Worm (Caenorhabditis elegans) whole organism, L1 larva: Measurements from ENCODE around the gene M117.4.

Source experiments
- C04F5.9 ChIP-seq: sonication (generic microtip); optimal IDR thresholded peaks from 2 replicates; lab custom pipeline; 2016; ENCODE audit warnings: missing genetic modification characterization, missing compliant biosample characterization
- C16A3.4 ChIP-seq: fragments of 150-350 bp; optimal IDR thresholded peaks from 2 replicates; lab custom pipeline; 2014; ENCODE audit warnings: missing biosample characterization, missing genetic modification characterization
- C34B4.2 ChIP-seq: sonication (generic microtip); optimal IDR thresholded peaks from 2 replicates; lab custom pipeline; 2017; ENCODE audit warnings: mild to moderate bottlenecking, missing genetic modification characterization, missing compliant biosample characterization
- Y116A8C.19 ChIP-seq: sonication (generic microtip); optimal IDR thresholded peaks from 2 replicates; lab custom pipeline; 2016; ENCODE audit warnings: missing compliant biosample characterization, missing genetic modification characterization, borderline replicate concordance
- aha-1 ChIP-seq: fragments of 150-350 bp; optimal IDR thresholded peaks from 2 replicates; lab custom pipeline; 2014; ENCODE audit warnings: missing biosample characterization, missing genetic modification characterization
- aly-2 ChIP-seq: fragments of 150-350 bp; optimal IDR thresholded peaks from 2 replicates; lab custom pipeline; 2014; ENCODE audit warnings: missing biosample characterization, missing genetic modification characterization
- ama-1 ChIP-seq: fragments of 150-350 bp; optimal IDR thresholded peaks from 2 replicates; lab custom pipeline; 2014
- blmp-1 ChIP-seq: fragments of 150-350 bp; optimal IDR thresholded peaks from 2 replicates; lab custom pipeline; 2014; ENCODE audit warnings: missing biosample characterization, missing genetic modification characterization
- ceh-8 ChIP-seq: fragments of 200-800 bp; sonication (Bioruptor generic); optimal IDR thresholded peaks from 2 replicates; lab custom pipeline; 2018; ENCODE audit warnings: mild to moderate bottlenecking, missing genetic modification characterization, moderate library complexity, missing compliant biosample characterization
- ceh-82 ChIP-seq, 3 experiments: fragments of 150-350 bp in 1 of 3; sonication (generic microtip) in 2 of 3; optimal IDR thresholded peaks; 2 replicates each; lab custom pipeline; 2014 to 2017; ENCODE audit warnings: missing biosample characterization in 3 of 3, missing genetic modification characterization in 3 of 3
- ceh-88 ChIP-seq: fragments of 200-800 bp; sonication (Bioruptor generic); IDR thresholded peaks from 2 replicates; pipeline ENCODE4 v1.3.6; 2022; ENCODE audit warnings: missing genetic modification characterization, missing compliant biosample characterization
- ces-1 ChIP-seq: fragments of 150-350 bp; optimal IDR thresholded peaks from 2 replicates; lab custom pipeline; 2014; ENCODE audit warnings: missing biosample characterization, missing genetic modification reagents, missing genetic modification characterization
- dpl-1 ChIP-seq, 3 experiments: fragments of 150-350 bp in 2 of 3; sonication (generic microtip) in 1 of 3; optimal IDR thresholded peaks; 2 replicates each; lab custom pipeline; 2014 to 2017; ENCODE audit warnings: missing biosample characterization in 3 of 3, missing genetic modification characterization in 3 of 3, missing genetic modification reagents in 3 of 3
- dsc-1 ChIP-seq: sonication (generic microtip); optimal IDR thresholded peaks from 2 replicates; lab custom pipeline; 2016; ENCODE audit warnings: mild to moderate bottlenecking, missing genetic modification characterization, missing compliant biosample characterization
- efl-1 ChIP-seq, 4 experiments: fragments of 150-350 bp; optimal IDR thresholded peaks in 3 of 4; peaks in 1 of 4; 1 replicate in 1 of 4; 2 replicates in 3 of 4; lab custom pipeline; 2014; ENCODE audit warnings: missing biosample characterization in 2 of 4, missing genetic modification characterization in 2 of 4, missing genetic modification reagents in 2 of 4
- egl-13 ChIP-seq: sonication (generic microtip); optimal IDR thresholded peaks from 2 replicates; lab custom pipeline; 2016; ENCODE audit warnings: missing genotype, missing genetic modification reagents, missing genetic modification characterization, missing compliant biosample characterization
- egl-27 ChIP-seq, 2 experiments: fragments of 150-350 bp in 1 of 2; sonication (generic microtip); optimal IDR thresholded peaks; 3 replicates each; lab custom pipeline; 2017 to 2018; ENCODE audit warnings: missing biosample characterization in 2 of 2, missing genetic modification characterization in 2 of 2, missing genetic modification reagents in 2 of 2
- elt-3 ChIP-seq, 6 experiments: fragments of 150-350 bp in 1 of 6; sonication (generic microtip); optimal IDR thresholded peaks; 2 replicates each; lab custom pipeline; 2017 to 2018; ENCODE audit warnings: missing biosample characterization in 6 of 6, missing genetic modification characterization in 6 of 6, inconsistent platforms in 1 of 6
- ets-5 ChIP-seq: fragments of 200-800 bp; sonication (Bioruptor generic); IDR thresholded peaks from 2 replicates; pipeline ENCODE4 v1.3.6; 2022; ENCODE audit warnings: missing genetic modification characterization, missing compliant biosample characterization
- fkh-10 ChIP-seq: sonication (generic microtip); optimal IDR thresholded peaks from 2 replicates; lab custom pipeline; 2017; ENCODE audit warnings: missing biosample characterization, missing genetic modification reagents, missing genetic modification characterization
- fkh-8 ChIP-seq: sonication (generic microtip); optimal IDR thresholded peaks from 2 replicates; lab custom pipeline; 2016; ENCODE audit warnings: mild to moderate bottlenecking, missing genetic modification characterization, missing compliant biosample characterization
- fos-1 ChIP-seq: fragments of 150-350 bp; optimal IDR thresholded peaks from 2 replicates; lab custom pipeline; 2014; ENCODE audit warnings: missing biosample characterization, missing genetic modification characterization
- hlh-17 ChIP-seq: fragments of 200-800 bp; sonication (Bioruptor generic); optimal IDR thresholded peaks from 2 replicates; lab custom pipeline; 2018; ENCODE audit warnings: missing genetic modification characterization, mild to moderate bottlenecking, missing compliant biosample characterization, moderate library complexity, borderline replicate concordance
- irx-1 ChIP-seq: sonication (generic microtip); optimal IDR thresholded peaks from 2 replicates; lab custom pipeline; 2016; ENCODE audit warnings: missing genetic modification characterization, missing compliant biosample characterization
- isw-1 ChIP-seq: fragments of 200-800 bp; sonication (Bioruptor generic); IDR thresholded peaks from 2 replicates; pipeline ENCODE4 v1.3.6; 2022; ENCODE audit warnings: missing genetic modification characterization, missing compliant biosample characterization
- lin-13 ChIP-seq: fragments of 150-350 bp; optimal IDR thresholded peaks from 2 replicates; lab custom pipeline; 2014; ENCODE audit warnings: missing biosample characterization, missing genetic modification reagents, missing genetic modification characterization
- lin-14 ChIP-seq: fragments of 200-800 bp; sonication (Bioruptor generic); optimal IDR thresholded peaks from 2 replicates; lab custom pipeline; 2018; ENCODE audit warnings: mild to moderate bottlenecking, missing genetic modification characterization, moderate library complexity, missing compliant biosample characterization
- lin-35 ChIP-seq, 2 experiments: fragments of 150-350 bp; optimal IDR thresholded peaks; 2 replicates each; lab custom pipeline; 2014; ENCODE audit warnings: missing biosample characterization in 2 of 2, missing genetic modification characterization in 2 of 2, missing genetic modification reagents in 2 of 2
- lin-39 ChIP-seq: fragments of 150-350 bp; optimal IDR thresholded peaks from 2 replicates; lab custom pipeline; 2014; ENCODE audit warnings: missing biosample characterization, missing genetic modification reagents, missing genetic modification characterization
- lir-3 ChIP-seq: sonication (generic microtip); optimal IDR thresholded peaks from 2 replicates; lab custom pipeline; 2016; ENCODE audit warnings: mild to moderate bottlenecking, missing genetic modification characterization, moderate library complexity, missing compliant biosample characterization; ENCODE audit not compliant: poor library complexity
- lsy-2 ChIP-seq, 2 experiments: fragments of 150-350 bp; optimal IDR thresholded peaks; 2 replicates each; lab custom pipeline; 2014; ENCODE audit warnings: missing biosample characterization in 2 of 2, missing genetic modification characterization in 2 of 2
- mdl-1 ChIP-seq, 2 experiments: fragments of 150-350 bp; optimal IDR thresholded peaks; 2 replicates each; lab custom pipeline; 2014 to 2017; ENCODE audit warnings: missing biosample characterization in 2 of 2, missing genetic modification characterization in 2 of 2, inconsistent platforms in 1 of 2
- mep-1 ChIP-seq: fragments of 150-350 bp; optimal IDR thresholded peaks from 2 replicates; lab custom pipeline; 2014; ENCODE audit warnings: missing biosample characterization, missing genetic modification characterization
- nhr-11 ChIP-seq: fragments of 150-350 bp; optimal IDR thresholded peaks from 2 replicates; lab custom pipeline; 2014; ENCODE audit warnings: missing biosample characterization, missing genetic modification characterization
- nhr-19 ChIP-seq: fragments of 200-800 bp; sonication (Bioruptor generic); conservative IDR thresholded peaks from 2 replicates; pipeline ENCODE4 v1.3.6; 2022; ENCODE audit warnings: missing genetic modification characterization, missing compliant biosample characterization
- nhr-20 ChIP-seq: sonication (generic microtip); optimal IDR thresholded peaks from 2 replicates; lab custom pipeline; 2016; ENCODE audit warnings: mild to moderate bottlenecking, missing genetic modification characterization, missing compliant biosample characterization
- nhr-47 ChIP-seq: sonication (generic microtip); optimal IDR thresholded peaks from 2 replicates; lab custom pipeline; 2016; ENCODE audit warnings: mild to moderate bottlenecking, missing genetic modification characterization, moderate library complexity, missing compliant biosample characterization
- nhr-71 ChIP-seq: sonication (generic microtip); optimal IDR thresholded peaks from 2 replicates; lab custom pipeline; 2016; ENCODE audit warnings: mild to moderate bottlenecking, missing genetic modification characterization, moderate library complexity, missing compliant biosample characterization
- nhr-76 ChIP-seq: sonication (generic microtip); optimal IDR thresholded peaks from 2 replicates; lab custom pipeline; 2017; ENCODE audit warnings: missing biosample characterization, missing genetic modification characterization
- nhr-77 ChIP-seq: fragments of 150-350 bp; optimal IDR thresholded peaks from 2 replicates; lab custom pipeline; 2014; ENCODE audit warnings: missing biosample characterization, missing genetic modification characterization
- nhr-85 ChIP-seq: sonication (generic microtip); peaks from one replicate; lab custom pipeline; 2016; ENCODE audit warnings: missing genetic modification characterization, inconsistent platforms, missing compliant biosample characterization
- pqm-1 ChIP-seq: sonication (generic microtip); optimal IDR thresholded peaks from 3 replicates; lab custom pipeline; 2017; ENCODE audit warnings: missing biosample characterization, missing genetic modification characterization
- rnt-1 ChIP-seq: sonication (generic microtip); optimal IDR thresholded peaks from 2 replicates; lab custom pipeline; 2016; ENCODE audit warnings: mild to moderate bottlenecking, missing genetic modification characterization, moderate library complexity, missing compliant biosample characterization
- snpc-4 ChIP-seq: fragments of 150-350 bp; optimal IDR thresholded peaks from 2 replicates; lab custom pipeline; 2014; ENCODE audit warnings: missing biosample characterization, missing genetic modification characterization
- snu-23 ChIP-seq: sonication (generic microtip); optimal IDR thresholded peaks from 2 replicates; lab custom pipeline; 2016; ENCODE audit warnings: missing genetic modification characterization, missing compliant biosample characterization
- sox-4 ChIP-seq: sonication (generic microtip); optimal IDR thresholded peaks from 2 replicates; lab custom pipeline; 2016; ENCODE audit warnings: missing genetic modification characterization, missing compliant biosample characterization
- swsn-7 ChIP-seq: sonication (generic microtip); optimal IDR thresholded peaks from 2 replicates; lab custom pipeline; 2016; ENCODE audit warnings: missing genetic modification characterization, missing compliant biosample characterization
- tbx-2 ChIP-seq: sonication (generic microtip); optimal IDR thresholded peaks from 2 replicates; lab custom pipeline; 2016; ENCODE audit warnings: missing genetic modification characterization, missing compliant biosample characterization
- unc-130 ChIP-seq: fragments of 150-350 bp; optimal IDR thresholded peaks from 2 replicates; lab custom pipeline; 2017; ENCODE audit warnings: missing biosample characterization, missing genetic modification characterization, inconsistent platforms
- unc-86 ChIP-seq: sonication (generic microtip); optimal IDR thresholded peaks from 2 replicates; lab custom pipeline; 2016; ENCODE audit warnings: missing genetic modification characterization, missing compliant biosample characterization
- vab-15 ChIP-seq: sonication (generic microtip); optimal IDR thresholded peaks from 2 replicates; lab custom pipeline; 2017; ENCODE audit warnings: missing genotype, mild to moderate bottlenecking, missing genetic modification characterization, missing compliant biosample characterization
- zip-4 ChIP-seq: fragments of 200-800 bp; sonication (Bioruptor generic); optimal IDR thresholded peaks from 2 replicates; lab custom pipeline; 2018; ENCODE audit warnings: mild to moderate bottlenecking, missing genetic modification characterization, moderate library complexity, missing compliant biosample characterization
- ztf-4 ChIP-seq: fragments of 150-350 bp; optimal IDR thresholded peaks from 2 replicates; lab custom pipeline; 2014; ENCODE audit warnings: missing biosample characterization, missing genetic modification characterization

Gene M117.4

ce11 chrIV:11809708-11810114, 23.6 kb downstream of the M117.4 start:
- TF ChIP-seq elt-3 (tag; optimal IDR thresholded peaks at IDR 0.05; lab: Kevin White, UChicago) = peak in 2 of 6 experiments; percentile 10 to 37
- peak; percentile 88 for TF ChIP-seq mep-1 (tag; lab: Kevin White, UChicago)
- TF ChIP-seq nhr-47 (tag; lab: Kevin White, UChicago) = peak; percentile 78
- peak; percentile 72 for TF ChIP-seq fkh-10 (GFP tag; lab: Kevin White, UChicago)
- TF ChIP-seq rnt-1 (tag; lab: Kevin White, UChicago) = peak; percentile 39
- no peak for TF ChIP-seq ama-1 (lab: Kevin White, UChicago)
- TF ChIP-seq nhr-11 (tag; lab: Kevin White, UChicago) = peak; percentile 14
- peak; percentile 21 for TF ChIP-seq lin-39 (tag; lab: Kevin White, UChicago)
- TF ChIP-seq lin-14 (GFP tag; lab: Kevin White, UChicago) = peak; percentile 97
- TF ChIP-seq lsy-2 (tag; optimal IDR thresholded peaks at IDR 0.05; lab: Kevin White, UChicago) = peak; percentile 77 to 87
- TF ChIP-seq mdl-1 (tag; optimal IDR thresholded peaks at IDR 0.05; lab: Kevin White, UChicago) = peak in 1 of 2 experiments; percentile 40
- peak; percentile 46 for TF ChIP-seq egl-13 (tag; lab: Kevin White, UChicago)
- no peak for TF ChIP-seq nhr-76 (tag; lab: Kevin White, UChicago)
- TF ChIP-seq unc-130 (tag; lab: Kevin White, UChicago) = peak; percentile 67
- TF ChIP-seq fkh-8 (tag; lab: Kevin White, UChicago) = peak; percentile 89
- TF ChIP-seq lin-13 = no peak
- TF ChIP-seq sox-4 = peak; percentile 30
- TF ChIP-seq swsn-7 (tag; lab: Kevin White, UChicago) = peak; percentile 82
- no peak for TF ChIP-seq aha-1 (tag; lab: Kevin White, UChicago)
- TF ChIP-seq lir-3 (tag; lab: Kevin White, UChicago) = peak; percentile 50
- no peak for TF ChIP-seq Y116A8C.19 (tag; lab: Kevin White, UChicago)
- TF ChIP-seq ces-1 (GFP tag; lab: Kevin White, UChicago) = no peak
- TF ChIP-seq fos-1 (tag; lab: Kevin White, UChicago) = peak; percentile 66
- TF ChIP-seq C34B4.2 (tag; lab: Kevin White, UChicago) = no peak
- peak; percentile 91 for TF ChIP-seq nhr-71 (tag; lab: Kevin White, UChicago)
- TF ChIP-seq egl-27 (tag; optimal IDR thresholded peaks at IDR 0.05; lab: Kevin White, UChicago) = peak in 1 of 2 experiments; percentile 83
- TF ChIP-seq blmp-1 (tag; lab: Kevin White, UChicago) = peak; percentile 92
- TF ChIP-seq ceh-8 (GFP tag; lab: Kevin White, UChicago) = peak; percentile 20
- TF ChIP-seq nhr-77 (tag; lab: Kevin White, UChicago) = peak; percentile 73
- TF ChIP-seq hlh-17 (GFP tag; lab: Kevin White, UChicago) = no peak
- TF ChIP-seq nhr-85 (tag; lab: Kevin White, UChicago) = peak; percentile 82
- no peak for TF ChIP-seq C04F5.9 (tag; lab: Kevin White, UChicago)
- TF ChIP-seq nhr-19 (GFP tag; lab: Robert Waterston, UW) = peak; percentile 65
- TF ChIP-seq pqm-1 (tag; lab: Kevin White, UChicago) = no peak
- peak; percentile 65 to 78 for TF ChIP-seq efl-1 (optimal IDR thresholded peaks at IDR 0.05; lab: Kevin White, UChicago)
- peak in 1 of 2 experiments; percentile 31 for TF ChIP-seq efl-1 (GFP tag; optimal IDR thresholded peaks at IDR 0.05 in 1 of 2; lab: Kevin White, UChicago)
- TF ChIP-seq lin-35 (GFP tag; optimal IDR thresholded peaks at IDR 0.05; lab: Kevin White, UChicago) = peak; percentile 58 to 69
- peak; percentile 36 for TF ChIP-seq snpc-4 (tag; lab: Kevin White, UChicago)
- TF ChIP-seq ztf-4 (tag; lab: Kevin White, UChicago) = peak; percentile 53
- TF ChIP-seq ceh-88 (GFP tag; lab: Robert Waterston, UW) = no peak
- no peak for TF ChIP-seq zip-4 (GFP tag; lab: Kevin White, UChicago)
- TF ChIP-seq aly-2 = peak; percentile 62
- TF ChIP-seq isw-1 (GFP tag; lab: Robert Waterston, UW) = peak; percentile 58
- TF ChIP-seq unc-86 (tag; lab: Kevin White, UChicago) = peak; percentile 84
- TF ChIP-seq ets-5 (GFP tag; lab: Robert Waterston, UW) = no peak
- peak; percentile 75 for TF ChIP-seq tbx-2
- TF ChIP-seq ceh-82 (tag; optimal IDR thresholded peaks at IDR 0.05; lab: Kevin White, UChicago) = peak; percentile 4 to 62 (median 56)
- TF ChIP-seq dsc-1 (tag; lab: Kevin White, UChicago) = peak; percentile 66
- peak; percentile 87 for TF ChIP-seq snu-23
- peak; percentile 27 to 49 (median 46) for TF ChIP-seq dpl-1 (GFP tag; optimal IDR thresholded peaks at IDR 0.05; lab: Kevin White, UChicago)
- TF ChIP-seq C16A3.4 (tag; lab: Kevin White, UChicago) = peak; percentile 60
- TF ChIP-seq irx-1 = peak; percentile 72
- peak; percentile 73 for TF ChIP-seq nhr-20 (tag; lab: Kevin White, UChicago)
- TF ChIP-seq vab-15 (tag; lab: Kevin White, UChicago) = no peak
